Fruit fly (Drosophila melanogaster) whole organism, wandering third instar larva: ENCODE data around the gene CG11694.

Source experiments
- CG32264 ChIP-seq: fragments of 200-800 bp; sonication (Bioruptor generic); optimal IDR thresholded peaks from 2 replicates; lab custom pipeline; 2016; ENCODE audit warnings: missing biosample characterization, missing genetic modification characterization
- CG9705 ChIP-seq: fragments of 200-800 bp; sonication (Bioruptor generic); optimal IDR thresholded peaks from 2 replicates; lab custom pipeline; 2018; ENCODE audit warnings: missing biosample characterization, mild to moderate bottlenecking, missing genetic modification characterization
- CrebA ChIP-seq: fragments of 200-800 bp; sonication (Bioruptor generic); optimal IDR thresholded peaks from 2 replicates; lab custom pipeline; 2016; ENCODE audit warnings: missing biosample characterization, mild to moderate bottlenecking, missing genetic modification characterization, borderline replicate concordance
- Dfd ChIP-seq: fragments of >200 bp; optimal IDR thresholded peaks from 2 replicates; lab custom pipeline; 2017; ENCODE audit warnings: missing biosample characterization, missing genetic modification characterization
- Dif ChIP-seq: fragments of 200-275, 200-300 bp; sonication (Bioruptor generic); optimal IDR thresholded peaks from 2 replicates; lab custom pipeline; 2018; ENCODE audit warnings: missing biosample characterization, missing genetic modification characterization; ENCODE audit not compliant: partially characterized antibody
- GATAd ChIP-seq: sonication (Bioruptor generic); optimal IDR thresholded peaks from 2 replicates; lab custom pipeline; 2016; ENCODE audit warnings: missing biosample characterization, missing genetic modification characterization
- HLH106 ChIP-seq: fragments of 200-800 bp; optimal IDR thresholded peaks from 3 replicates; lab custom pipeline; 2019; ENCODE audit warnings: missing biosample characterization, mild to moderate bottlenecking, missing genetic modification characterization, moderate library complexity
- Hnf4 ChIP-seq: fragments of 200-800 bp; sonication (Bioruptor generic); optimal IDR thresholded peaks from 2 replicates; lab custom pipeline; 2016; ENCODE audit warnings: missing biosample characterization, mild to moderate bottlenecking, missing genetic modification characterization
- Hr78 ChIP-seq: fragments of >200 bp; optimal IDR thresholded peaks from 2 replicates; lab custom pipeline; 2017; ENCODE audit warnings: missing biosample characterization, missing genetic modification characterization
- Hr83 ChIP-seq: fragments of 200-300 bp; sonication (Bioruptor generic); optimal IDR thresholded peaks from 2 replicates; lab custom pipeline; 2016; ENCODE audit warnings: missing biosample characterization, mild to moderate bottlenecking, missing genetic modification characterization, moderate library complexity; ENCODE audit not compliant: poor library complexity, severe bottlenecking
- Jra ChIP-seq: sonication (Bioruptor generic); optimal IDR thresholded peaks from 2 replicates; lab custom pipeline; 2016; ENCODE audit warnings: missing biosample characterization, missing genetic modification characterization
- Mio ChIP-seq: sonication (Bioruptor generic); optimal IDR thresholded peaks from 2 replicates; lab custom pipeline; 2016; ENCODE audit warnings: missing biosample characterization, missing genetic modification characterization
- Myc ChIP-seq: fragments of >200 bp; optimal IDR thresholded peaks from 2 replicates; lab custom pipeline; 2017
- N ChIP-seq: fragments of >200 bp; optimal IDR thresholded peaks from 2 replicates; lab custom pipeline; 2018; ENCODE audit warnings: missing biosample characterization, missing external identifiers, missing genetic modification characterization
- OdsH ChIP-seq: fragments of 200-800 bp; sonication (Bioruptor generic); optimal IDR thresholded peaks from 2 replicates; lab custom pipeline; 2016; ENCODE audit warnings: missing biosample characterization, mild to moderate bottlenecking, missing genetic modification characterization
- Rel ChIP-seq, 2 experiments: fragments of 200-800 bp; sonication (Bioruptor generic) in 1 of 2; optimal IDR thresholded peaks; 2 replicates in 1 of 2; 3 replicates in 1 of 2; lab custom pipeline; 2016 to 2019; ENCODE audit warnings: mild to moderate bottlenecking in 2 of 2, missing biosample characterization in 2 of 2, missing genetic modification characterization in 2 of 2, moderate library complexity in 1 of 2
- Sp1 ChIP-seq: fragments of 200-800 bp; sonication (Bioruptor generic); optimal IDR thresholded peaks from 3 replicates; lab custom pipeline; 2019; ENCODE audit warnings: missing biosample characterization, mild to moderate bottlenecking, missing genetic modification characterization, moderate library complexity
- Vsx2 ChIP-seq: fragments of 200-300, 225-300 bp; sonication (Bioruptor generic); optimal IDR thresholded peaks from 2 replicates; lab custom pipeline; 2018; ENCODE audit warnings: missing biosample characterization, missing genetic modification characterization; ENCODE audit not compliant: partially characterized antibody
- br ChIP-seq: fragments of 200-800 bp; sonication (Bioruptor generic); optimal IDR thresholded peaks from 2 replicates; lab custom pipeline; 2016; ENCODE audit warnings: missing biosample characterization, missing genetic modification characterization
- dl ChIP-seq, 2 experiments: fragments of 175-275, 200-275 bp in 1 of 2; fragments of 200-275 bp in 1 of 2; sonication (Bioruptor generic); optimal IDR thresholded peaks; lab custom pipeline; 2018; ENCODE audit warnings: mild to moderate bottlenecking in 2 of 2, missing biosample characterization in 2 of 2, missing genetic modification characterization in 2 of 2, moderate library complexity in 2 of 2; ENCODE audit not compliant: partially characterized antibody in 2 of 2, insufficient read depth in 1 of 2
- dmrt93B ChIP-seq: fragments of 200-800 bp; sonication (Bioruptor generic); optimal IDR thresholded peaks from 2 replicates; lab custom pipeline; 2018; ENCODE audit warnings: missing biosample characterization, mild to moderate bottlenecking, missing genetic modification characterization
- dsf ChIP-seq: sonication (Bioruptor generic); optimal IDR thresholded peaks from 2 replicates; lab custom pipeline; 2016; ENCODE audit warnings: missing biosample characterization, missing genetic modification characterization, borderline replicate concordance
- ey ChIP-seq: fragments of 200-800 bp; sonication (Bioruptor generic); optimal IDR thresholded peaks from 2 replicates; lab custom pipeline; 2016; ENCODE audit warnings: missing biosample characterization, missing genetic modification characterization
- foxo ChIP-seq, 2 experiments: fragments of 200-800 bp; sonication (Bioruptor generic); optimal IDR thresholded peaks; 2 replicates in 1 of 2; 3 replicates in 1 of 2; lab custom pipeline; 2016 to 2017; ENCODE audit warnings: missing biosample characterization in 2 of 2, missing genetic modification characterization in 2 of 2
- fru ChIP-seq: fragments of 200-800 bp; sonication (Bioruptor generic); optimal IDR thresholded peaks from 3 replicates; lab custom pipeline; 2016; ENCODE audit warnings: missing biosample characterization, mild to moderate bottlenecking, missing genetic modification characterization
- h ChIP-seq: fragments of 200-800 bp; sonication (Bioruptor generic); optimal IDR thresholded peaks from 3 replicates; lab custom pipeline; 2016; ENCODE audit warnings: missing biosample characterization, mild to moderate bottlenecking, missing genetic modification characterization
- lola ChIP-seq: fragments of >200 bp; optimal IDR thresholded peaks from 2 replicates; lab custom pipeline; 2017; ENCODE audit warnings: missing biosample characterization, missing genetic modification characterization
- pan ChIP-seq: fragments of >200 bp; optimal IDR thresholded peaks from 2 replicates; lab custom pipeline; 2017
- psq ChIP-seq: fragments of 200-800 bp; sonication (Bioruptor generic); optimal IDR thresholded peaks from 3 replicates; lab custom pipeline; 2017; ENCODE audit warnings: missing biosample characterization, mild to moderate bottlenecking, missing genetic modification characterization, moderate library complexity
- rgr ChIP-seq: fragments of 200-800 bp; sonication (Bioruptor generic); optimal IDR thresholded peaks from 3 replicates; lab custom pipeline; 2016; ENCODE audit warnings: missing biosample characterization, mild to moderate bottlenecking, missing genetic modification characterization
- sage ChIP-seq: fragments of 200-800 bp; sonication (Bioruptor generic); optimal IDR thresholded peaks from 2 replicates; lab custom pipeline; 2016; ENCODE audit warnings: missing biosample characterization, mild to moderate bottlenecking, missing genetic modification characterization
- sv ChIP-seq: fragments of 200-800 bp; sonication (Bioruptor generic); optimal IDR thresholded peaks from 3 replicates; lab custom pipeline; 2016; ENCODE audit warnings: missing biosample characterization, missing genetic modification characterization
- tai ChIP-seq: sonication (Bioruptor generic); optimal IDR thresholded peaks from 2 replicates; lab custom pipeline; 2016; ENCODE audit warnings: missing biosample characterization, missing genetic modification characterization
- woc ChIP-seq: sonication (Bioruptor generic); optimal IDR thresholded peaks from 2 replicates; lab custom pipeline; 2016; ENCODE audit warnings: missing biosample characterization, mild to moderate bottlenecking, missing genetic modification characterization

CG11694 gene

DNA sequence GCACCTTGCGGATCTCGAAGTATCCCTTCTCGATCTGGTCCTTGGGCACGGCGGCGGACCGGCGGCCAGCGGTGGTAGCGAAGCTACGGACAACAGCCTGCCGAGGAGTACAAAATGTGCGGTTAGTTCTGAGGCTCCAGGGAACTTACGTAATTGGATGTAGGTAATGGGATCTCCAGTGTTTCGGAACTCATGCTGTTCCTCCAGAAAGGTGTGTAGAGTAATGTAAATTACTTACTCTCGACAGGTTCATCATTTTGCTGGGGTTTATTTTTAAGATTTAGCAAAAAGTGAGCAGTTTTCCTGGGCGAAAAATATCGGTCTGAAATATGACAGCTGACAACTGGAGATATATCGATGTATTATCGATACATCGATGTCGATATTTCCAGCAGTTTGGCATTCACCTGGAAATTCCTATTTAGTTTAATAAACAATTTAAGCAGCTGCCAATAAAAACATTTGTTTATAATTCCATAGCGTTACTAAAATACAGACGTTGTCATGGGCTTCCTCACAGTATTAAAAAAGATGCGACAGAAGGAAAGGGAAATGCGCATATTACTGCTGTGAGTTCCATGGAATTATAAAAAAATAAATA is 28.8 kb upstream of the CG11694 start, which contains the start of the genes COX7A and Arl2:
Gene COX7A, minus strand, starts transcription at position 369 of the 601 bp plus-strand sequence.
Gene Arl2, plus strand, starts transcription at position 426 of the 601 bp plus-strand sequence.
- no peak for TF ChIP-seq Rel (GFP tag; optimal IDR thresholded peaks at IDR 0.05; lab: Kevin White, UChicago)
- TF ChIP-seq Rel (tag; optimal IDR thresholded peaks at IDR 0.05; lab: Kevin White, UChicago): peak; percentile 7
- TF ChIP-seq pan: no peak
- TF ChIP-seq CG9705 (GFP tag; lab: Kevin White, UChicago): peak; percentile 26
- TF ChIP-seq rgr (GFP tag; lab: Kevin White, UChicago): peak; percentile 26
- peak; percentile 29 for TF ChIP-seq Hr83

DNA sequence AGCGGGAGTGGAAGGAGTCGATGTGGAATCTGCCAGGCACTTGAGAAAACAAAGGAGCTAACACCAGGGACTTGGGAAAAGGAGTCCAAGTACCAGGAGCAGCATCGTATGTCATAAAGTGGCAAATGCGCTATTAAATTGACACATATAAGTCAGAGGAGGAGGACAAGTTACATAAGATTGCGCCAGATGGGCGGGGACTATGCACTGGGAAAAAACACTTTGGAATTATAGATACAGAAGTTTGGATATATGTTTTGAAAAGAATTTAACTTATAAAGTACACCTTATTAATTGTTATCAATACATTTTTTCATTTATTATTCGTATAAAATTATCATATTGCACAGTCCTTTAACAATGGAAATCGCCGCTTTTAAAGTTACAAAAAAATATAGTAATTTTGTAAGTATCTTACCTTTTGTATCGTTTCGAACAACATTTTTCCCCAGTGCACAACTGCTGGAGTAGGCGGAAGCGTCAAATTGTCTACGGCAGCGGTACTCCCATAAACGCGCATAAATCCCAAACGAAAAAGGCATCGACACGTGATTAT is 24.2 kb upstream of the CG11694 start:
- no peak for TF ChIP-seq woc (GFP tag; lab: Kevin White, UChicago)
- TF ChIP-seq pan: no peak
- no peak for TF ChIP-seq ey
- TF ChIP-seq sv (GFP tag; lab: Kevin White, UChicago): no peak
- TF ChIP-seq dmrt93B (GFP tag; lab: Kevin White, UChicago): no peak
- TF ChIP-seq lola (GFP tag; lab: Kevin White, UChicago): no peak
- TF ChIP-seq rgr (GFP tag; lab: Kevin White, UChicago): no peak
- no peak for TF ChIP-seq dsf (GFP tag; lab: Kevin White, UChicago)
- TF ChIP-seq Vsx2 (GFP tag; lab: Kevin White, UChicago): no peak

DNA sequence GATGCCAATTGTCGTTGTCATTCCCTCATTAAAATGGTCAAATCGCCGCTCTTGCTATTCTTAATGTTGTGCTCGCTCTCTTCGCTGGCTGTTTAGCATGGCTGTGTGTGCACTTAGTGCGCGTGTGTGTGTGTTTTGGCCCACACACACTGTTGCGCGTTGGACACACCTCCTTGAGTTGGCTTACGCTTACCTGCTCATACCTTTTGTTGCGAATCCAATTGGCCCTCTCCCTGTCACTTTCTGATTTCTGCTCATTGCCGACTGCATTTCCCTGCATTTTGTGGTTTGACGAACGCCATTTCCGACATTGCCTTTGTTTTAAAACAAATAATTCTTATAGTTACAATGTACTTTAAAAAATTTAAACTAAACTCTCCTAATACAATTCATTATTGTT is 23.0 kb upstream of the CG11694 start:
- TF ChIP-seq tai (GFP tag; lab: Kevin White, UChicago): no peak
- no peak for TF ChIP-seq Hr83
- TF ChIP-seq Dfd (GFP tag; lab: Kevin White, UChicago): no peak
- no peak for TF ChIP-seq woc (GFP tag; lab: Kevin White, UChicago)
- TF ChIP-seq Mio: no peak
- no peak for TF ChIP-seq pan
- TF ChIP-seq fru (GFP tag; lab: Kevin White, UChicago): no peak
- no peak for TF ChIP-seq dmrt93B (GFP tag; lab: Kevin White, UChicago)

DNA sequence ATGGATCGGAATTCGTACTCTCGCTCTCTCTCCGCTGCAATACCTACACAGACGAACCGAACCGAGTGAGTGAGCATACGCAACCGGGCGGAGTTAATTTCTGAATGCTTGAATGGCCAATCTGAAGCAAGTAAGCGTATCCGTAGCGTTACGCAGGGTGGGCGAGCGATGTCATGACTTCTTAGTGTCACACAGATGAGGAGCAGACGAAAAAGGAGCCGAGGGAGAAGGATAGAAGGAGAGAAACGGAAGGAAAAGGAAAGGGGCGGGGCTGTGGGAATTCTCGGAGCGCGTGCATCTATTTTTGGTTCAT is 22.5 kb upstream of the CG11694 start:
- no peak for TF ChIP-seq dsf (GFP tag; lab: Kevin White, UChicago)
- TF ChIP-seq psq (GFP tag; lab: Kevin White, UChicago): peak; percentile 8

DNA sequence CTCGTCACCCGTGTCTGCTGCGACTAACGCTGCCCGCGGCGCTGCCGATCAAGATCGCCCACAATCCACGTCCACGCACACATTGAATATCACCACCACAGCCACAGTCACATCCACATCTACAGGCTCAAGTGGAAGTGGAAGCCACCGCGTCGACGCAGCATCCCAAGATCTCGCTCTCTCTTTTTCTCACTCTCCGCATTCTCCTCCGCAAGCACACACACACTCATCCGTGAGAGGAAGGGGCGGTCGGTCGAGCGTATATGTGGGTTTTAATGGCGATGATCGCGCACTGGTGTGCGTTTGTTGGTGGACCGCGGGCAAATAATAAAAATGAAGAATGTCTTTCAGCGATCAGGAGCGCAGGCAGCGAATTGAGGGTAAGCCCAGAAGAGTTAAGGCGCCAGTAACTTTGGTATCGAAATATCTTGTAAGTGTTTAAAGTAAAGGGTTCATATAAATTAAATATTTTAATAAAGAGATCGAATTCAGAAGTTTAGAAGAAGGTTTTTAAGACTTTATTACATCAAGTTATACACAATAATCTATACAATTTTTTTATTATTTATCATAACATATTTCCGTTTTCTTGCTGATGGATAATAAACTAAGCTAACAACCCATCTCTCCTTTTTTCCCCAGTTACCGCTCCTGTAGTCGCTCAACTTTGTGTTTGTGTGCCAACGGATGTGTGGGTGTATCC is 22.0 kb upstream of the CG11694 start, which contains the start of gene Poxm:
Gene Poxm, minus strand, starts transcription at position 25 of the 703 bp plus-strand sequence.
- peak; percentile 26 for TF ChIP-seq Jra (GFP tag; lab: Kevin White, UChicago)
- TF ChIP-seq dmrt93B (GFP tag; lab: Kevin White, UChicago): peak; percentile 97
- TF ChIP-seq N (GFP tag; lab: Kevin White, UChicago): peak; percentile 44
- TF ChIP-seq br: peak; percentile 62
- TF ChIP-seq Dfd (GFP tag; lab: Kevin White, UChicago): peak; percentile 83
- peak; percentile 90 for TF ChIP-seq h (GFP tag; lab: Kevin White, UChicago)
- no peak for TF ChIP-seq Hr78
- TF ChIP-seq sv (GFP tag; lab: Kevin White, UChicago): peak; percentile 83
- peak; percentile 87 for TF ChIP-seq CG9705 (GFP tag; lab: Kevin White, UChicago)
- no peak for TF ChIP-seq lola (GFP tag; lab: Kevin White, UChicago)
- no peak for TF ChIP-seq woc (GFP tag; lab: Kevin White, UChicago)
- TF ChIP-seq OdsH: peak; percentile 85
- TF ChIP-seq Myc (lab: Kevin White, UChicago): no peak
- TF ChIP-seq Dif (GFP tag; lab: Kevin White, UChicago): peak; percentile 78
- peak; percentile 81 for TF ChIP-seq rgr (GFP tag; lab: Kevin White, UChicago)
- peak in 1 of 2 experiments; percentile 93 for TF ChIP-seq foxo (GFP tag; optimal IDR thresholded peaks at IDR 0.05; lab: Kevin White, UChicago)
- TF ChIP-seq Vsx2 (GFP tag; lab: Kevin White, UChicago): no peak
- TF ChIP-seq Rel (GFP tag; optimal IDR thresholded peaks at IDR 0.05; lab: Kevin White, UChicago): no peak
- peak; percentile 54 for TF ChIP-seq Rel (tag; optimal IDR thresholded peaks at IDR 0.05; lab: Kevin White, UChicago)
- TF ChIP-seq CrebA: no peak
- TF ChIP-seq sage (GFP tag; lab: Kevin White, UChicago): peak; percentile 69
- TF ChIP-seq CG32264: peak; percentile 1
- TF ChIP-seq dl (GFP tag; optimal IDR thresholded peaks at IDR 0.05; lab: Kevin White, UChicago; ENCODE audit: insufficient read depth in 1 of 2, partially characterized antibody in 2 of 2): peak; percentile 45 to 52
- TF ChIP-seq Hnf4: peak; percentile 49
- peak; percentile 19 for TF ChIP-seq Hr83
- TF ChIP-seq pan: no peak
- TF ChIP-seq HLH106: peak; percentile 95
- peak; percentile 94 for TF ChIP-seq Sp1 (GFP tag; lab: Kevin White, UChicago)
- TF ChIP-seq fru (GFP tag; lab: Kevin White, UChicago): peak; percentile 90
- peak; percentile 89 for TF ChIP-seq psq (GFP tag; lab: Kevin White, UChicago)
- peak; percentile 79 for TF ChIP-seq ey
- TF ChIP-seq dsf (GFP tag; lab: Kevin White, UChicago): peak; percentile 46
- TF ChIP-seq GATAd (GFP tag; lab: Kevin White, UChicago): no peak
- peak; percentile 17 for TF ChIP-seq Mio
- TF ChIP-seq, all 38 proteins: peak for 25
